Fruit fly (Drosophila melanogaster) Kc167 (cell line): Measurements from ENCODE around the gene prtp.

Source experiments
- Myc ChIP-seq: fragments of >200 bp; optimal IDR thresholded peaks from 2 replicates; lab custom pipeline; 2017; ENCODE audit warnings: missing external identifiers
- Sin3A ChIP-seq: fragments of >200 bp; optimal IDR thresholded peaks from 2 replicates; lab custom pipeline; 2018; ENCODE audit warnings: missing external identifiers
- h ChIP-seq: fragments of >200 bp; optimal IDR thresholded peaks from 3 replicates; lab custom pipeline; 2018; ENCODE audit warnings: missing external identifiers
- insv ChIP-seq: fragments of >200 bp; optimal IDR thresholded peaks from 3 replicates; lab custom pipeline; 2018; ENCODE audit warnings: missing external identifiers
- psq ChIP-seq: fragments of >200 bp; optimal IDR thresholded peaks from 2 replicates; lab custom pipeline; 2017; ENCODE audit warnings: missing external identifiers
- ttk ChIP-seq: sonication (Bioruptor generic); optimal IDR thresholded peaks from 2 replicates; lab custom pipeline; 2017; ENCODE audit warnings: missing external identifiers

Gene prtp

dm6 chrX:11694959-11695882 is 21.3 kb upstream of the prtp start, which contains the start of gene PhKgamma:
Gene PhKgamma, plus strand, starts transcription at chrX:11695137.
- TF ChIP-seq ttk (no peak), psq (lab: Kevin White, UChicago) (no peak), h (lab: Kevin White, UChicago) (no peak), insv (no peak), Myc (lab: Kevin White, UChicago) (no peak), Sin3A (no peak)

dm6 chrX:11695883-11696211 is 20.7 kb upstream of the prtp start:
- TF ChIP-seq insv (no peak), Myc (lab: Kevin White, UChicago) (no peak), Sin3A (no peak), ttk (no peak), h (lab: Kevin White, UChicago) (no peak), psq (lab: Kevin White, UChicago) (no peak)

- TF ChIP-seq Myc (lab: Kevin White, UChicago): no peak
- no peak for TF ChIP-seq ttk
- TF ChIP-seq insv: no peak
- no peak for TF ChIP-seq h (lab: Kevin White, UChicago)
- no peak for TF ChIP-seq psq (lab: Kevin White, UChicago)
- no peak for TF ChIP-seq Sin3A
Measured at dm6 chrX:11700765-11701164, 15.8 kb upstream of the prtp start.

dm6 chrX:11704929-11705612 is 11.5 kb upstream of the prtp start, which contains the start of gene CG2444:
Gene CG2444, minus strand, starts transcription at chrX:11705300.
- TF ChIP-seq insv (no peak), psq (lab: Kevin White, UChicago) (no peak), h (lab: Kevin White, UChicago) (no peak), Sin3A (no peak), ttk (no peak), Myc (lab: Kevin White, UChicago) (no peak)

- TF ChIP-seq psq (lab: Kevin White, UChicago) (no peak), Sin3A (no peak), Myc (lab: Kevin White, UChicago) (no peak), h (lab: Kevin White, UChicago) (no peak)
Measured at dm6 chrX:11709799-11710720, 6.5 kb upstream of the prtp start, which contains the start of gene FucT6. Gene FucT6, minus strand, starts transcription at chrX:11709951.

- TF ChIP-seq Sin3A (no peak), psq (lab: Kevin White, UChicago) (peak; percentile 36), insv (no peak), h (lab: Kevin White, UChicago) (no peak)
Measured at dm6 chrX:11713808-11714528, 2.6 kb upstream of the prtp start.

dm6 chrX:11714529-11715262 is 1.9 kb upstream of the prtp start:
- TF ChIP-seq psq (lab: Kevin White, UChicago) (peak; percentile 63), Sin3A (no peak), insv (no peak), Myc (lab: Kevin White, UChicago) (no peak), h (lab: Kevin White, UChicago) (no peak)

dm6 chrX:11715263-11715659 is 1.3 kb upstream of the prtp start, which contains the start of gene Amun:
Gene Amun, minus strand, starts transcription at chrX:11715565.
- TF ChIP-seq Myc (lab: Kevin White, UChicago) (no peak), ttk (no peak), Sin3A (no peak), insv (no peak), psq (lab: Kevin White, UChicago) (no peak), h (lab: Kevin White, UChicago) (no peak)

dm6 chrX:11715937-11716730 is 422 bp upstream of the prtp start:
- TF ChIP-seq h (lab: Kevin White, UChicago) (no peak), psq (lab: Kevin White, UChicago) (peak; percentile 69), Sin3A (no peak), ttk (no peak)

- TF ChIP-seq Myc (lab: Kevin White, UChicago) (no peak), insv (no peak), h (lab: Kevin White, UChicago) (no peak), Sin3A (no peak), psq (lab: Kevin White, UChicago) (no peak), ttk (no peak)
Measured at dm6 chrX:11717892-11718291, 1.3 kb downstream of the prtp start.
